Worm (Caenorhabditis elegans) whole organism, mixed stage, embryonic: ENCODE measurements around the gene R07B7.12.

ENCODE experiments used
- M03D4.4 ChIP-seq: sonication (generic microtip); optimal IDR thresholded peaks from 2 replicates; lab custom pipeline; 2017; ENCODE audit warnings: mild to moderate bottlenecking, missing genetic modification characterization, missing compliant biosample characterization
- bed-3 ChIP-seq: fragments of 200-800 bp; sonication (Bioruptor generic); optimal IDR thresholded peaks from 3 replicates; lab custom pipeline; 2018; ENCODE audit warnings: mild to moderate bottlenecking, missing genetic modification characterization, moderate library complexity, missing compliant biosample characterization
- blmp-1 ChIP-seq: fragments of 150-350 bp; optimal IDR thresholded peaks from 2 replicates; lab custom pipeline; 2014; ENCODE audit warnings: missing biosample characterization, missing genetic modification characterization
- ceh-39 ChIP-seq: fragments of 150-350 bp; optimal IDR thresholded peaks from 2 replicates; lab custom pipeline; 2014; ENCODE audit warnings: missing biosample characterization, missing genetic modification characterization
- ces-1 ChIP-seq: fragments of 150-350 bp; optimal IDR thresholded peaks from 2 replicates; lab custom pipeline; 2014; ENCODE audit warnings: missing biosample characterization, missing genetic modification reagents, missing genetic modification characterization
- cnd-1 ChIP-seq: fragments of 200-800 bp; sonication (Bioruptor generic); optimal IDR thresholded peaks from 2 replicates; lab custom pipeline; 2018; ENCODE audit warnings: mild to moderate bottlenecking, missing genetic modification characterization, missing compliant biosample characterization
- drap-1 ChIP-seq: fragments of 200-800 bp; sonication (Bioruptor generic); optimal IDR thresholded peaks from 3 replicates; lab custom pipeline; 2018; ENCODE audit warnings: mild to moderate bottlenecking, missing genetic modification characterization, missing compliant biosample characterization
- elt-1 ChIP-seq: sonication (generic microtip); optimal IDR thresholded peaks from 2 replicates; lab custom pipeline; 2017; ENCODE audit warnings: missing genetic modification characterization, mild to moderate bottlenecking, missing compliant biosample characterization, antibody characterized with exemption, moderate library complexity, borderline replicate concordance; ENCODE audit not compliant: insufficient read depth
- elt-3 ChIP-seq: fragments of 150-350 bp; optimal IDR thresholded peaks from 2 replicates; lab custom pipeline; 2014; ENCODE audit warnings: missing biosample characterization, missing genetic modification characterization
- ham-2 ChIP-seq: fragments of 200-800 bp; sonication (Bioruptor generic); optimal IDR thresholded peaks from 2 replicates; lab custom pipeline; 2018; ENCODE audit warnings: mild to moderate bottlenecking, missing genetic modification characterization, missing compliant biosample characterization
- hlh-1 ChIP-seq: fragments of 150-350 bp; optimal IDR thresholded peaks from 2 replicates; lab custom pipeline; 2014; ENCODE audit warnings: missing biosample characterization, missing genetic modification reagents, missing genetic modification characterization
- lin-13 ChIP-seq: fragments of 150-350 bp; optimal IDR thresholded peaks from 2 replicates; lab custom pipeline; 2014; ENCODE audit warnings: missing biosample characterization, missing genetic modification characterization
- lin-32 ChIP-seq: fragments of 200-800 bp; sonication (Bioruptor generic); optimal IDR thresholded peaks from 2 replicates; lab custom pipeline; 2018; ENCODE audit warnings: mild to moderate bottlenecking, missing genetic modification characterization, missing compliant biosample characterization
- lsy-2 ChIP-seq: fragments of 150-350 bp; optimal IDR thresholded peaks from 2 replicates; lab custom pipeline; 2014; ENCODE audit warnings: missing biosample characterization, missing genetic modification characterization
- mab-5 ChIP-seq: fragments of 150-350 bp; optimal IDR thresholded peaks from 2 replicates; lab custom pipeline; 2014; ENCODE audit warnings: missing biosample characterization, missing genetic modification characterization
- mls-2 ChIP-seq: sonication (generic microtip); optimal IDR thresholded peaks from 2 replicates; lab custom pipeline; 2016; ENCODE audit warnings: mild to moderate bottlenecking, missing genetic modification characterization, moderate library complexity, missing compliant biosample characterization
- nhr-12 ChIP-seq: fragments of 150-350 bp; optimal IDR thresholded peaks from 2 replicates; lab custom pipeline; 2014; ENCODE audit warnings: missing biosample characterization, missing genetic modification characterization
- nhr-2 ChIP-seq: fragments of 150-350 bp; optimal IDR thresholded peaks from 2 replicates; lab custom pipeline; 2014; ENCODE audit warnings: missing biosample characterization, missing genetic modification characterization
- nhr-237 ChIP-seq: fragments of 150-350 bp; optimal IDR thresholded peaks from 2 replicates; lab custom pipeline; 2014; ENCODE audit warnings: missing biosample characterization, missing genetic modification characterization
- nhr-28 ChIP-seq: fragments of 150-350 bp; optimal IDR thresholded peaks from 2 replicates; lab custom pipeline; 2014; ENCODE audit warnings: missing biosample characterization, missing genetic modification characterization
- nhr-76 ChIP-seq: sonication (generic microtip); optimal IDR thresholded peaks from 2 replicates; lab custom pipeline; 2017; ENCODE audit warnings: missing biosample characterization, missing genetic modification characterization
- pha-4 ChIP-seq: fragments of 150-350 bp; optimal IDR thresholded peaks from 2 replicates; lab custom pipeline; 2018; ENCODE audit warnings: missing biosample characterization, missing genetic modification reagents, missing genetic modification characterization
- sem-2 ChIP-seq: fragments of 200-800 bp; sonication (Bioruptor generic); optimal IDR thresholded peaks from 2 replicates; lab custom pipeline; 2018; ENCODE audit warnings: mild to moderate bottlenecking, missing genetic modification characterization, missing compliant biosample characterization
- snpc-4 ChIP-seq: fragments of 150-350 bp; optimal IDR thresholded peaks from 2 replicates; lab custom pipeline; 2014; ENCODE audit warnings: missing biosample characterization, missing genetic modification characterization
- sptf-1 ChIP-seq: sonication (generic microtip); optimal IDR thresholded peaks from 2 replicates; lab custom pipeline; 2017; ENCODE audit warnings: mild to moderate bottlenecking, missing genetic modification characterization, moderate library complexity, missing compliant biosample characterization
- tbx-8 ChIP-seq: fragments of 200-800 bp; sonication (Bioruptor generic); optimal IDR thresholded peaks from 2 replicates; lab custom pipeline; 2018; ENCODE audit warnings: mild to moderate bottlenecking, missing genetic modification characterization, moderate library complexity, missing compliant biosample characterization
- unc-120 ChIP-seq: sonication (generic microtip); optimal IDR thresholded peaks from 2 replicates; lab custom pipeline; 2017; ENCODE audit warnings: missing genetic modification characterization, missing compliant biosample characterization; ENCODE audit not compliant: poor library complexity, severe bottlenecking
- unc-39 ChIP-seq: fragments of 150-350 bp; optimal IDR thresholded peaks from 2 replicates; lab custom pipeline; 2014; ENCODE audit warnings: missing biosample characterization, missing genetic modification characterization
- unc-62 ChIP-seq: fragments of 150-350 bp; optimal IDR thresholded peaks from 2 replicates; lab custom pipeline; 2014; ENCODE audit warnings: missing biosample characterization, missing genetic modification reagents, missing genetic modification characterization
- zip-8 ChIP-seq: fragments of 150-350 bp; optimal IDR thresholded peaks from 2 replicates; lab custom pipeline; 2014; ENCODE audit warnings: missing biosample characterization, missing genetic modification characterization

R07B7.12 gene

ce11 chrV:12106841-12107240 lies 18.0 kb downstream of the R07B7.12 start, which contains the start of gene nhr-136:
nhr-136 (plus strand) TSS chrV:12107141.
- TF ChIP-seq ham-2 (GFP tag; lab: Kevin White, UChicago): peak; percentile 9
- TF ChIP-seq pha-4: no peak

- TF ChIP-seq nhr-28 (tag; lab: Kevin White, UChicago) (no peak), zip-8 (peak; percentile 47), lin-13 (tag; lab: Kevin White, UChicago) (no peak)
- TF ChIP-seq, all 35 proteins: peak for 1
Measured at ce11 chrV:12111452-12111851, 22.6 kb downstream of the R07B7.12 start, which contains the start of gene lhpp-1. lhpp-1 (minus strand) TSS chrV:12111805.

ce11 chrV:12113726-12114125 lies 24.9 kb downstream of the R07B7.12 start:
- TF ChIP-seq ceh-39 (tag; lab: Kevin White, UChicago) (no peak), cnd-1 (no peak), blmp-1 (tag; lab: Kevin White, UChicago) (no peak)

- no peak for TF ChIP-seq lin-13 (tag; lab: Kevin White, UChicago)
- no peak for TF ChIP-seq unc-39 (tag; lab: Kevin White, UChicago)
- no peak for TF ChIP-seq nhr-76
- no peak for TF ChIP-seq bed-3
- TF ChIP-seq snpc-4 (tag; lab: Kevin White, UChicago): no peak
- TF ChIP-seq elt-3 (tag; lab: Kevin White, UChicago): no peak
- no peak for TF ChIP-seq ces-1 (GFP tag; lab: Kevin White, UChicago)
- no peak for TF ChIP-seq M03D4.4
- TF ChIP-seq lin-32: no peak
- no peak for TF ChIP-seq pha-4
- TF ChIP-seq mls-2 (tag; lab: Kevin White, UChicago): no peak
- no peak for TF ChIP-seq tbx-8 (GFP tag; lab: Kevin White, UChicago)
- no peak for TF ChIP-seq drap-1 (GFP tag; lab: Kevin White, UChicago)
- no peak for TF ChIP-seq elt-1 (tag; lab: Kevin White, UChicago)
- no peak for TF ChIP-seq sem-2 (GFP tag; lab: Kevin White, UChicago)
- TF ChIP-seq nhr-28 (tag; lab: Kevin White, UChicago): no peak
- no peak for TF ChIP-seq nhr-237
- TF ChIP-seq mab-5: no peak
- TF ChIP-seq lsy-2 (tag; lab: Kevin White, UChicago): no peak
Measured at ce11 chrV:12114693-12115092, 25.8 kb downstream of the R07B7.12 start, which contains the start of gene spin-1. spin-1 (plus strand) TSS chrV:12114993.

ce11 chrV:12115150-12115549 lies 26.3 kb downstream of the R07B7.12 start:
- TF ChIP-seq lin-32 (no peak), blmp-1 (tag; lab: Kevin White, UChicago) (no peak), ham-2 (GFP tag; lab: Kevin White, UChicago) (no peak), unc-120 (tag; lab: Kevin White, UChicago) (no peak), tbx-8 (GFP tag; lab: Kevin White, UChicago) (no peak), nhr-2 (no peak), nhr-28 (tag; lab: Kevin White, UChicago) (no peak), nhr-12 (tag; lab: Kevin White, UChicago) (no peak), nhr-76 (no peak), unc-39 (tag; lab: Kevin White, UChicago) (no peak), mab-5 (no peak), snpc-4 (tag; lab: Kevin White, UChicago) (no peak), M03D4.4 (no peak), unc-62 (GFP tag; lab: Kevin White, UChicago) (no peak), sptf-1 (tag; lab: Kevin White, UChicago) (no peak), ces-1 (GFP tag; lab: Kevin White, UChicago) (no peak)

ce11 chrV:12117567-12118053 lies 28.7 kb downstream of the R07B7.12 start, which contains the start of gene C13C4.8:
C13C4.8 (plus strand) TSS chrV:12118003.
- TF ChIP-seq elt-1 (tag; lab: Kevin White, UChicago) (no peak), zip-8 (no peak), nhr-76 (no peak), sem-2 (GFP tag; lab: Kevin White, UChicago) (no peak), unc-120 (tag; lab: Kevin White, UChicago) (no peak), blmp-1 (tag; lab: Kevin White, UChicago) (no peak), unc-62 (GFP tag; lab: Kevin White, UChicago) (no peak), hlh-1 (tag; lab: Kevin White, UChicago) (no peak), drap-1 (GFP tag; lab: Kevin White, UChicago) (no peak), elt-3 (tag; lab: Kevin White, UChicago) (no peak), mab-5 (no peak), tbx-8 (GFP tag; lab: Kevin White, UChicago) (no peak), sptf-1 (tag; lab: Kevin White, UChicago) (no peak), snpc-4 (tag; lab: Kevin White, UChicago) (no peak), nhr-237 (no peak), nhr-12 (tag; lab: Kevin White, UChicago) (no peak), unc-39 (tag; lab: Kevin White, UChicago) (no peak)
